Worm (Caenorhabditis elegans) whole organism, L1 larva: Measurements from ENCODE around the gene dhs-31.

Experiments used
- ama-1 ChIP-seq: fragments of 150-350 bp; optimal IDR thresholded peaks from 2 replicates; lab custom pipeline; 2014
- ceh-90 ChIP-seq: sonication (generic microtip); optimal IDR thresholded peaks from 2 replicates; lab custom pipeline; 2016; ENCODE audit warnings: missing genetic modification characterization, missing compliant biosample characterization
- egl-13 ChIP-seq: sonication (generic microtip); optimal IDR thresholded peaks from 2 replicates; lab custom pipeline; 2016; ENCODE audit warnings: missing genotype, missing genetic modification reagents, missing genetic modification characterization, missing compliant biosample characterization
- irx-1 ChIP-seq: sonication (generic microtip); optimal IDR thresholded peaks from 2 replicates; lab custom pipeline; 2016; ENCODE audit warnings: missing genetic modification characterization, missing compliant biosample characterization
- mdl-1 ChIP-seq, 2 experiments: fragments of 150-350 bp; optimal IDR thresholded peaks; 2 replicates each; lab custom pipeline; 2014 to 2017; ENCODE audit warnings: missing biosample characterization in 2 of 2, missing genetic modification characterization in 2 of 2, inconsistent platforms in 1 of 2
- unc-130 ChIP-seq: fragments of 150-350 bp; optimal IDR thresholded peaks from 2 replicates; lab custom pipeline; 2017; ENCODE audit warnings: missing biosample characterization, missing genetic modification characterization, inconsistent platforms
- zag-1 ChIP-seq: fragments of 150-350 bp; optimal IDR thresholded peaks from 2 replicates; lab custom pipeline; 2014; ENCODE audit warnings: missing biosample characterization, missing genetic modification characterization
- ztf-11 ChIP-seq, 2 experiments: sonication (generic microtip); optimal IDR thresholded peaks; 2 replicates each; lab custom pipeline; 2016 to 2017; ENCODE audit warnings: missing genetic modification characterization in 2 of 2, missing biosample characterization in 1 of 2, missing compliant biosample characterization in 1 of 2

- TF ChIP-seq unc-130 (no peak), ztf-11 (tag; optimal IDR thresholded peaks at IDR 0.05; lab: Kevin White, UChicago) (no peak), ceh-90 (tag; lab: Kevin White, UChicago) (no peak), ama-1 (lab: Kevin White, UChicago) (no peak), zag-1 (tag; lab: Kevin White, UChicago) (no peak), mdl-1 (tag; optimal IDR thresholded peaks at IDR 0.05; lab: Kevin White, UChicago) (no peak), egl-13 (no peak), irx-1 (tag; lab: Kevin White, UChicago) (no peak)
Observed at ce11 chrIV:10089777-10090176, 49.1 kb upstream of the dhs-31 start, which contains the start of gene ttr-39.
